Fruit fly (Drosophila melanogaster) whole organism, embryonic: ENCODE results near the gene CG12116.

ENCODE experiments used
- Ada2b ChIP-seq: fragments of 200-800 bp; sonication (Bioruptor generic); IDR thresholded peaks from 2 replicates; pipeline ENCODE4 v1.3.6; 2022; ENCODE audit warnings: missing biosample characterization, missing genetic modification characterization
- CG10321 ChIP-seq: fragments of 200-800 bp; sonication (Bioruptor generic); IDR thresholded peaks from 2 replicates; pipeline ENCODE4 v1.3.6; 2022; ENCODE audit warnings: missing biosample characterization, missing genetic modification characterization
- CG11723 ChIP-seq: fragments of 200-800 bp; sonication (Bioruptor generic); optimal IDR thresholded peaks from 2 replicates; lab custom pipeline; 2017; ENCODE audit warnings: missing biosample characterization, mild to moderate bottlenecking, missing genetic modification characterization
- CG12659 ChIP-seq: fragments of 200-800 bp; sonication (Bioruptor generic); optimal IDR thresholded peaks from 3 replicates; lab custom pipeline; 2017; ENCODE audit warnings: mild to moderate bottlenecking, missing biosample characterization, missing genetic modification reagents, missing genetic modification characterization
- CG13424 ChIP-seq: fragments of 200-800 bp; sonication (Bioruptor generic); optimal IDR thresholded peaks from 2 replicates; lab custom pipeline; 2019; ENCODE audit warnings: missing biosample characterization, mild to moderate bottlenecking, missing genetic modification characterization, moderate library complexity
- CG15011 ChIP-seq: fragments of 200-800 bp; sonication (Bioruptor generic); optimal IDR thresholded peaks from 3 replicates; lab custom pipeline; 2018; ENCODE audit warnings: missing biosample characterization, mild to moderate bottlenecking, missing genetic modification characterization
- CG15696 ChIP-seq: fragments of 200-800 bp; sonication (Bioruptor generic); optimal IDR thresholded peaks from 2 replicates; lab custom pipeline; 2019; ENCODE audit warnings: missing biosample characterization, mild to moderate bottlenecking, missing genetic modification characterization, moderate library complexity
- CG1602 ChIP-seq: fragments of 200-800 bp; sonication (Bioruptor generic); optimal IDR thresholded peaks from 3 replicates; lab custom pipeline; 2016; ENCODE audit warnings: missing biosample characterization, missing genetic modification characterization
- CG17385 ChIP-seq: fragments of 200-800 bp; sonication (Bioruptor generic); optimal IDR thresholded peaks from 3 replicates; lab custom pipeline; 2018; ENCODE audit warnings: missing biosample characterization, mild to moderate bottlenecking, missing genetic modification characterization
- CG18599 ChIP-seq: fragments of 200-800 bp; sonication (Bioruptor generic); optimal IDR thresholded peaks from 3 replicates; lab custom pipeline; 2017; ENCODE audit warnings: missing biosample characterization, missing genetic modification characterization, mild to moderate bottlenecking, moderate library complexity, missing genetic modification reagents
- CG18619 ChIP-seq: fragments of 200-800 bp; sonication (Bioruptor generic); optimal IDR thresholded peaks from 3 replicates; lab custom pipeline; 2017; ENCODE audit warnings: missing biosample characterization, mild to moderate bottlenecking, missing genetic modification characterization
- CG2116 ChIP-seq: fragments of 200-800 bp; sonication (Bioruptor generic); optimal IDR thresholded peaks from 3 replicates; lab custom pipeline; 2018; ENCODE audit warnings: missing biosample characterization, mild to moderate bottlenecking, missing genetic modification characterization
- CG2129 ChIP-seq: fragments of 200-800 bp; sonication (Bioruptor generic); IDR thresholded peaks from 2 replicates; pipeline ENCODE4 v1.3.6; 2022; ENCODE audit warnings: missing biosample characterization, missing genetic modification characterization; ENCODE audit not compliant: partially characterized antibody
- CG2712 ChIP-seq: fragments of 200-800 bp; optimal IDR thresholded peaks from 3 replicates; lab custom pipeline; 2019; ENCODE audit warnings: missing biosample characterization, mild to moderate bottlenecking, missing genetic modification characterization, moderate library complexity
- CG3847 ChIP-seq: fragments of 200-800 bp; sonication (Bioruptor generic); IDR thresholded peaks from 2 replicates; pipeline ENCODE4 v1.3.6; 2022; ENCODE audit warnings: missing biosample characterization, missing genetic modification characterization
- CG4282 ChIP-seq: fragments of 200-800 bp; sonication (Bioruptor generic); optimal IDR thresholded peaks from 2 replicates; lab custom pipeline; 2016; ENCODE audit warnings: missing biosample characterization, missing genetic modification characterization
- CG4360 ChIP-seq: fragments of 200-800 bp; sonication (Bioruptor generic); IDR thresholded peaks from 2 replicates; pipeline ENCODE4 v1.3.6; 2022; ENCODE audit warnings: missing biosample characterization, missing genetic modification characterization
- CG43689 ChIP-seq: fragments of 200-800 bp; sonication (Bioruptor generic); IDR thresholded peaks from 2 replicates; pipeline ENCODE4 v1.3.6; 2022; ENCODE audit warnings: missing biosample characterization, missing genetic modification characterization
- CG4617 ChIP-seq: fragments of 200-800 bp; sonication (Bioruptor generic); optimal IDR thresholded peaks from 3 replicates; lab custom pipeline; 2016; ENCODE audit warnings: missing biosample characterization, missing genetic modification characterization, borderline replicate concordance
- CG5953 ChIP-seq: fragments of 200-800 bp; sonication (Bioruptor generic); IDR thresholded peaks from 2 replicates; pipeline ENCODE4 v1.3.6; 2022; ENCODE audit warnings: missing biosample characterization, missing genetic modification characterization
- CG7745 ChIP-seq: fragments of 200-800 bp; sonication (Bioruptor generic); optimal IDR thresholded peaks from 2 replicates; lab custom pipeline; 2018; ENCODE audit warnings: missing biosample characterization, mild to moderate bottlenecking, missing genetic modification characterization, moderate library complexity
- CG8388 ChIP-seq: fragments of 200-800 bp; sonication (Bioruptor generic); optimal IDR thresholded peaks from 2 replicates; lab custom pipeline; 2019; ENCODE audit warnings: missing biosample characterization, mild to moderate bottlenecking, missing genetic modification characterization, moderate library complexity
- CG8478 ChIP-seq: fragments of >200 bp; optimal IDR thresholded peaks from 2 replicates; lab custom pipeline; 2018
- CG8924 ChIP-seq: fragments of 200-800 bp; optimal IDR thresholded peaks from 3 replicates; lab custom pipeline; 2019; ENCODE audit warnings: missing biosample characterization, mild to moderate bottlenecking, missing genetic modification characterization, moderate library complexity
- CrebB ChIP-seq: fragments of 200-800 bp; sonication (Bioruptor generic); optimal IDR thresholded peaks from 3 replicates; lab custom pipeline; 2018; ENCODE audit warnings: missing biosample characterization, mild to moderate bottlenecking, missing genetic modification characterization
- Dek ChIP-seq: fragments of 200-800 bp; sonication (Bioruptor generic); optimal IDR thresholded peaks from 3 replicates; lab custom pipeline; 2019; ENCODE audit warnings: missing biosample characterization, mild to moderate bottlenecking, missing genetic modification characterization, moderate library complexity
- Dfd ChIP-seq, 2 experiments: fragments of >200 bp; optimal IDR thresholded peaks; 2 replicates each; lab custom pipeline; 2017; ENCODE audit warnings: missing biosample characterization in 2 of 2, missing genetic modification characterization in 2 of 2
- Doc3 ChIP-seq: fragments of 200-800 bp; sonication (Bioruptor generic); IDR thresholded peaks from 3 replicates; pipeline ENCODE4 v1.3.6; 2022; ENCODE audit warnings: missing biosample characterization, missing genetic modification characterization; ENCODE audit not compliant: partially characterized antibody
- Hand ChIP-seq: fragments of 200-800 bp; sonication (Bioruptor generic); optimal IDR thresholded peaks from 2 replicates; lab custom pipeline; 2017; ENCODE audit warnings: mild to moderate bottlenecking, missing biosample characterization, missing genetic modification reagents, missing genetic modification characterization
- Hr51 ChIP-seq, 2 experiments: fragments of 200-800 bp; sonication (Bioruptor generic); optimal IDR thresholded peaks; 2 replicates in 1 of 2; 3 replicates in 1 of 2; lab custom pipeline; 2016 to 2018; ENCODE audit warnings: missing biosample characterization in 2 of 2, missing genetic modification characterization in 2 of 2, mild to moderate bottlenecking in 1 of 2, moderate library complexity in 1 of 2
- Mad ChIP-seq: fragments of 200-800 bp; sonication (Bioruptor generic); optimal IDR thresholded peaks from 2 replicates; lab custom pipeline; 2016; ENCODE audit warnings: missing biosample characterization, missing genetic modification characterization
- Mes4 ChIP-seq: fragments of 200-800 bp; sonication (Bioruptor generic); optimal IDR thresholded peaks from 2 replicates; lab custom pipeline; 2016; ENCODE audit warnings: missing biosample characterization, missing genetic modification characterization
- Ptx1 ChIP-seq: fragments of 200-800 bp; sonication (Bioruptor generic); IDR thresholded peaks from 2 replicates; pipeline ENCODE4 v1.3.6; 2022; ENCODE audit warnings: missing biosample characterization, missing genetic modification characterization
- cad ChIP-seq: fragments of >200 bp; optimal IDR thresholded peaks from 2 replicates; lab custom pipeline; 2017; ENCODE audit warnings: missing biosample characterization, missing genetic modification characterization
- crc ChIP-seq: fragments of 200-800 bp; sonication (Bioruptor generic); optimal IDR thresholded peaks from 2 replicates; lab custom pipeline; 2016; ENCODE audit warnings: missing biosample characterization, missing genetic modification characterization
- danr ChIP-seq: fragments of 200-800 bp; sonication (Bioruptor generic); IDR thresholded peaks from 2 replicates; pipeline ENCODE4 v1.3.6; 2022; ENCODE audit warnings: missing biosample characterization, missing genetic modification characterization
- dysf ChIP-seq: fragments of 200-800 bp; sonication (Bioruptor generic); IDR thresholded peaks from 3 replicates; pipeline ENCODE4 v1.3.6; 2022; ENCODE audit warnings: missing biosample characterization, missing genetic modification characterization
- fd96Cb ChIP-seq: fragments of 200-800 bp; sonication (Bioruptor generic); optimal IDR thresholded peaks from 2 replicates; lab custom pipeline; 2018; ENCODE audit warnings: missing biosample characterization, mild to moderate bottlenecking, missing genetic modification characterization, moderate library complexity
- gem ChIP-seq: fragments of 200-800 bp; sonication (Bioruptor generic); optimal IDR thresholded peaks from 2 replicates; lab custom pipeline; 2019; ENCODE audit warnings: missing biosample characterization, mild to moderate bottlenecking, missing genetic modification characterization, moderate library complexity
- gro ChIP-seq: fragments of 200-800 bp; sonication (Bioruptor generic); optimal IDR thresholded peaks from 2 replicates; lab custom pipeline; 2016; ENCODE audit warnings: missing biosample characterization, missing genetic modification characterization
- hth ChIP-seq: fragments of >200 bp; optimal IDR thresholded peaks from 2 replicates; lab custom pipeline; 2017; ENCODE audit warnings: inconsistent platforms
- ken ChIP-seq: fragments of 200-800 bp; sonication (Bioruptor generic); IDR thresholded peaks from 3 replicates; pipeline ENCODE4 v1.3.6; 2022; ENCODE audit warnings: missing biosample characterization, missing genetic modification characterization
- lab ChIP-seq: fragments of 200-800 bp; sonication (Bioruptor generic); optimal IDR thresholded peaks from 3 replicates; lab custom pipeline; 2017; ENCODE audit warnings: missing biosample characterization, missing genetic modification characterization, mild to moderate bottlenecking, moderate library complexity, missing genetic modification reagents
- lov ChIP-seq, 2 experiments: fragments of 200-800 bp in 1 of 2; fragments of >200 bp in 1 of 2; sonication (Bioruptor generic) in 1 of 2; IDR thresholded peaks in 1 of 2; optimal IDR thresholded peaks in 1 of 2; 2 replicates in 1 of 2; 3 replicates in 1 of 2; pipeline versions ENCODE4 v1.3.6 to Lab custom; 2017 to 2022; ENCODE audit warnings: missing biosample characterization in 1 of 2, missing genetic modification characterization in 1 of 2
- luna ChIP-seq: fragments of 200-800 bp; sonication (Bioruptor generic); optimal IDR thresholded peaks from 2 replicates; lab custom pipeline; 2016; ENCODE audit warnings: missing biosample characterization, missing genetic modification characterization
- ranshi ChIP-seq: fragments of 200-800 bp; sonication (Bioruptor generic); IDR thresholded peaks from 2 replicates; pipeline ENCODE4 v1.3.6; 2022; ENCODE audit warnings: missing biosample characterization, missing genetic modification characterization
- salm ChIP-seq: fragments of 200-800 bp; sonication (Bioruptor generic); optimal IDR thresholded peaks from 2 replicates; lab custom pipeline; 2018; ENCODE audit warnings: missing biosample characterization, mild to moderate bottlenecking, missing genetic modification characterization
- tgo ChIP-seq: fragments of 200-800 bp; sonication (Bioruptor generic); IDR thresholded peaks from 3 replicates; pipeline ENCODE4 v1.3.6; 2022; ENCODE audit warnings: missing biosample characterization, missing genetic modification characterization
- trh ChIP-seq: fragments of 200-800 bp; sonication (Bioruptor generic); optimal IDR thresholded peaks from 2 replicates; lab custom pipeline; 2016; ENCODE audit warnings: missing biosample characterization, missing genetic modification characterization
- wdn ChIP-seq: fragments of 200-800 bp; sonication (Bioruptor generic); IDR thresholded peaks from 2 replicates; pipeline ENCODE4 v1.3.6; 2022; ENCODE audit warnings: missing biosample characterization, missing genetic modification characterization

The CG12116 gene

DNA sequence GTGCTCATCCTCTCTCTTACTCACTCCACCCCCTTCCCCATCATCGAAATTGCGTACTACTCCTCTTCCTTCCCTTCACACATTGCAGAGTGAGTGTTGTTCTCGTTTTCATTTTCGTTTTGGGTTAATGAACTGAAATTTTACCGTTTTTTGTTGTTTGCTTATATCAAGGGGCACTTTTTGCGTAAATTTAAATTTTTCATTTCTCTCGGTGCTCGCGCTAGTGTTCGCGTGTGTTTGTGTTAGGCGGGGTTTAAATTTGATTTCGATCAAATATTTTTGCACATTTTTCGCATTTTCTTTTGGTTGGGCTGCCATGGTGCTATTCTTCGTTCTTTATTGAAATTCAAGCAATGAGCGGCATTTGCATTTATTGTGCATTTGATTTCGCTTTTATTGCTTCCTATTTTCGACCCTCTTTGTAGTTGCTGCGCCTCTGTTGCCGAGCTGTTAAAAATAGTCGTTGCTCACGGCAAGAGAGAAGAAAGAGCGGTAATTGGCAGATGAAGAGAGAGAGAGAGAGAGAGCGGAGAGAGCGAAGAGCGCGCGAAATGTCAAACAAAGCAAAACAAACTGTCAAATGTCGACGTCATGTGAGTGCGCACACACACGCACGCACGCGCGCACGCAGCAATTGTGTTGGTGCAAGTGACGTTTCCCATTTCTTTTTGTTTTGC, 47.9 kb downstream of the CG12116 start (continued):
- TF ChIP-seq Ptx1 (GFP tag; lab: Robert Waterston, UW) (no peak), CG13424 (tag; lab: Kevin White, UChicago) (no peak), CG5953 (GFP tag; lab: Robert Waterston, UW) (0 out of 2 replicates have a peak, but pooled peaks have one; percentile 13), CG18619 (GFP tag; lab: Kevin White, UChicago) (no peak), CG4360 (GFP tag; lab: Robert Waterston, UW) (no peak), CG3847 (GFP tag; lab: Robert Waterston, UW) (no peak), lab (GFP tag; lab: Kevin White, UChicago) (no peak), CG2129 (GFP tag; lab: Robert Waterston, UW) (no peak), Mad (GFP tag; lab: Kevin White, UChicago) (no peak), trh (GFP tag; lab: Kevin White, UChicago) (no peak), luna (GFP tag; lab: Kevin White, UChicago) (no peak), wdn (GFP tag; lab: Robert Waterston, UW) (no peak; the same call in 1 of the 2 replicates), Dfd (GFP tag; optimal IDR thresholded peaks at IDR 0.05; lab: Kevin White, UChicago) (peak; percentile 52 to 90), dysf (GFP tag; lab: Robert Waterston, UW) (no peak), CG18599 (GFP tag; lab: Kevin White, UChicago) (no peak), CG8388 (no peak), ken (GFP tag; lab: Robert Waterston, UW) (peak; percentile 50; the same call in 1 of the 3 replicates), hth (no peak), Ada2b (no peak), CG4617 (GFP tag; lab: Kevin White, UChicago) (no peak), CG2116 (GFP tag; lab: Kevin White, UChicago) (no peak), lov (optimal IDR thresholded peaks at IDR 0.05; lab: Kevin White, UChicago) (no peak), lov (GFP tag; IDR thresholded peaks at IDR 0.05; lab: Robert Waterston, UW) (no peak), CG4282 (GFP tag; lab: Kevin White, UChicago) (no peak), CG12659 (GFP tag; lab: Kevin White, UChicago) (no peak), tgo (GFP tag; lab: Robert Waterston, UW) (no peak), CG10321 (no peak), CG11723 (GFP tag; lab: Kevin White, UChicago) (no peak), CG8924 (no peak), ranshi (no peak), CG17385 (GFP tag; lab: Kevin White, UChicago) (peak; percentile 51), CG2712 (tag; lab: Kevin White, UChicago) (no peak), danr (GFP tag; lab: Robert Waterston, UW) (no peak), CG15696 (tag; lab: Kevin White, UChicago) (no peak), Mes4 (no peak), cad (peak; percentile 44), CG8478 (lab: Kevin White, UChicago) (no peak), CG43689 (GFP tag; lab: Robert Waterston, UW) (no peak), CG1602 (GFP tag; lab: Kevin White, UChicago) (no peak), Hand (GFP tag; lab: Kevin White, UChicago) (no peak), CrebB (tag; lab: Kevin White, UChicago) (no peak), fd96Cb (tag; lab: Kevin White, UChicago) (no peak), gem (tag; lab: Kevin White, UChicago) (no peak), Dek (tag; lab: Kevin White, UChicago) (no peak), Doc3 (GFP tag; lab: Robert Waterston, UW) (no peak), CG7745 (no peak), CG15011 (GFP tag; lab: Kevin White, UChicago) (no peak), crc (GFP tag; lab: Kevin White, UChicago) (no peak), salm (no peak), gro (GFP tag; lab: Kevin White, UChicago) (no peak), Hr51 (GFP tag; optimal IDR thresholded peaks at IDR 0.05; lab: Kevin White, UChicago) (no peak)
